Worm (Caenorhabditis elegans) whole organism, L4 larva: ENCODE measurements around the gene hda-10.
A peak's percentile ranks its signal among the peaks of the same experiment; 100 is the strongest.

Source experiments
- D1046.2 ChIP-seq: fragments of 200-800 bp; sonication (Bioruptor generic); IDR thresholded peaks from 2 replicates; pipeline ENCODE4 v1.3.6; 2022; ENCODE audit warnings: missing genetic modification characterization, missing compliant biosample characterization
- F37D6.2 ChIP-seq: sonication (generic microtip); optimal IDR thresholded peaks from 2 replicates; lab custom pipeline; 2016; ENCODE audit warnings: mild to moderate bottlenecking, missing genetic modification characterization, missing compliant biosample characterization
- ZK546.5 ChIP-seq, 2 experiments: sonication (generic microtip); optimal IDR thresholded peaks; 2 replicates each; lab custom pipeline; 2017; ENCODE audit warnings: missing biosample characterization in 2 of 2, missing genetic modification characterization in 2 of 2
- aha-1 ChIP-seq: fragments of 150-350 bp; peaks from one replicate; lab custom pipeline; 2014; ENCODE audit warnings: missing biosample characterization, missing genetic modification characterization
- ceh-28 ChIP-seq: fragments of 150-350 bp; optimal IDR thresholded peaks from 2 replicates; lab custom pipeline; 2014; ENCODE audit warnings: missing biosample characterization, missing genetic modification reagents, missing genetic modification characterization
- ces-1 ChIP-seq: fragments of 150-350 bp; sonication (generic microtip); optimal IDR thresholded peaks from 4 replicates; lab custom pipeline; 2014; ENCODE audit warnings: missing biosample characterization, missing genetic modification reagents, missing genetic modification characterization
- cey-2 ChIP-seq: sonication (generic microtip); optimal IDR thresholded peaks from 3 replicates; lab custom pipeline; 2017; ENCODE audit warnings: missing genetic modification characterization, mild to moderate bottlenecking, missing compliant biosample characterization, antibody characterized with exemption, borderline replicate concordance; ENCODE audit not compliant: insufficient read depth
- daf-8 ChIP-seq: fragments of 200-800 bp; sonication (Bioruptor generic); IDR thresholded peaks from 2 replicates; pipeline ENCODE4 v1.3.6; 2022; ENCODE audit warnings: missing genetic modification characterization, missing compliant biosample characterization
- egl-43 ChIP-seq: fragments of 200-800 bp; sonication (Bioruptor generic); IDR thresholded peaks from 2 replicates; pipeline ENCODE4 v1.3.6; 2022; ENCODE audit warnings: missing genetic modification reagents, missing genetic modification characterization, missing compliant biosample characterization
- fkh-10 ChIP-seq: fragments of 150-350 bp; optimal IDR thresholded peaks from 2 replicates; lab custom pipeline; 2014; ENCODE audit warnings: missing biosample characterization, missing genetic modification reagents, missing genetic modification characterization
- hlh-11 ChIP-seq: fragments of 200-800 bp; sonication (Bioruptor generic); optimal IDR thresholded peaks from 2 replicates; lab custom pipeline; 2018; ENCODE audit warnings: mild to moderate bottlenecking, missing genetic modification characterization, missing compliant biosample characterization
- hlh-30 ChIP-seq: sonication (generic microtip); optimal IDR thresholded peaks from 2 replicates; lab custom pipeline; 2017; ENCODE audit warnings: antibody characterized with exemption, mild to moderate bottlenecking, missing genetic modification characterization, missing compliant biosample characterization; ENCODE audit not compliant: insufficient read depth
- jun-1 ChIP-seq: fragments of 150-350 bp; optimal IDR thresholded peaks from 2 replicates; lab custom pipeline; 2014; ENCODE audit warnings: missing biosample characterization, missing genetic modification reagents, missing genetic modification characterization
- lin-29 ChIP-seq: fragments of 200-800 bp; sonication (Bioruptor generic); IDR thresholded peaks from 2 replicates; pipeline ENCODE4 v1.3.6; 2022; ENCODE audit warnings: missing genetic modification reagents, missing genetic modification characterization, missing compliant biosample characterization
- lsy-2 ChIP-seq, 2 experiments: fragments of 150-350 bp in 1 of 2; sonication (generic microtip) in 1 of 2; optimal IDR thresholded peaks; 2 replicates each; lab custom pipeline; 2014 to 2017; ENCODE audit warnings: missing biosample characterization in 2 of 2, missing genetic modification characterization in 2 of 2
- madf-5 ChIP-seq, 2 experiments: fragments of 200-800 bp; sonication (Bioruptor generic); IDR thresholded peaks; 2 replicates each; pipeline ENCODE4 v1.3.6; 2022; ENCODE audit warnings: missing compliant biosample characterization in 2 of 2, missing genetic modification characterization in 2 of 2
- mdl-1 ChIP-seq, 2 experiments: fragments of 150-350 bp in 1 of 2; sonication (generic microtip) in 1 of 2; optimal IDR thresholded peaks; 2 replicates each; lab custom pipeline; 2014 to 2017; ENCODE audit warnings: missing biosample characterization in 2 of 2, missing genetic modification characterization in 2 of 2
- mdt-29 ChIP-seq: fragments of 200-800 bp; sonication (Bioruptor generic); IDR thresholded peaks from 2 replicates; pipeline ENCODE4 v1.3.6; 2022; ENCODE audit warnings: missing genetic modification reagents, missing genetic modification characterization, missing compliant biosample characterization
- mep-1 ChIP-seq: fragments of 150-350 bp; sonication (generic microtip); optimal IDR thresholded peaks from 3 replicates; lab custom pipeline; 2014; ENCODE audit warnings: missing biosample characterization, missing genetic modification characterization
- mxl-2 ChIP-seq: fragments of 200-800 bp; sonication (Bioruptor generic); conservative IDR thresholded peaks from 2 replicates; pipeline ENCODE4 v1.3.6; 2022; ENCODE audit warnings: missing genetic modification reagents, missing genetic modification characterization, missing compliant biosample characterization
- nhr-11 ChIP-seq: fragments of 150-350 bp; optimal IDR thresholded peaks from 2 replicates; lab custom pipeline; 2014; ENCODE audit warnings: missing biosample characterization, missing genetic modification characterization
- nhr-25 ChIP-seq: sonication (generic microtip); optimal IDR thresholded peaks from 2 replicates; lab custom pipeline; 2017; ENCODE audit warnings: missing genetic modification characterization, mild to moderate bottlenecking, missing compliant biosample characterization, antibody characterized with exemption, moderate library complexity, borderline replicate concordance; ENCODE audit not compliant: insufficient read depth
- nhr-41 ChIP-seq: fragments of 200-800 bp; sonication (Bioruptor generic); IDR thresholded peaks from 2 replicates; pipeline ENCODE4 v1.3.6; 2022; ENCODE audit warnings: missing genetic modification reagents, missing genetic modification characterization, missing compliant biosample characterization
- nhr-48 ChIP-seq: sonication (generic microtip); optimal IDR thresholded peaks from 2 replicates; lab custom pipeline; 2016; ENCODE audit warnings: mild to moderate bottlenecking, missing genetic modification characterization, missing compliant biosample characterization
- nhr-77 ChIP-seq: fragments of 150-350 bp; optimal IDR thresholded peaks from 2 replicates; lab custom pipeline; 2014; ENCODE audit warnings: missing biosample characterization, missing genetic modification characterization
- php-3 ChIP-seq: fragments of 200-800 bp; sonication (Bioruptor generic); IDR thresholded peaks from 2 replicates; pipeline ENCODE4 v1.3.6; 2022; ENCODE audit warnings: missing genetic modification reagents, missing genetic modification characterization, missing compliant biosample characterization
- rbr-2 ChIP-seq: sonication (generic microtip); optimal IDR thresholded peaks from 2 replicates; lab custom pipeline; 2016; ENCODE audit warnings: missing genotype, missing genetic modification characterization, missing compliant biosample characterization
- set-16 ChIP-seq: fragments of 200-800 bp; sonication (Bioruptor generic); IDR thresholded peaks from 2 replicates; pipeline ENCODE4 v1.3.6; 2022; ENCODE audit warnings: missing genetic modification reagents, missing genetic modification characterization, missing compliant biosample characterization
- skn-1 ChIP-seq: fragments of 150-350 bp; optimal IDR thresholded peaks from 2 replicates; lab custom pipeline; 2014; ENCODE audit warnings: missing biosample characterization, missing genetic modification characterization
- snpc-1.2 ChIP-seq: fragments of 200-800 bp; sonication (Bioruptor generic); IDR thresholded peaks from 2 replicates; pipeline ENCODE4 v1.3.6; 2022; ENCODE audit warnings: missing genetic modification reagents, missing genetic modification characterization, missing compliant biosample characterization
- snpc-4 ChIP-seq: fragments of 150-350 bp; optimal IDR thresholded peaks from 2 replicates; lab custom pipeline; 2014; ENCODE audit warnings: missing biosample characterization, missing genetic modification characterization
- unc-130 ChIP-seq: sonication (generic microtip); optimal IDR thresholded peaks from 2 replicates; lab custom pipeline; 2016; ENCODE audit warnings: missing genetic modification reagents, missing genetic modification characterization, missing compliant biosample characterization
- zfp-2 ChIP-seq: sonication (generic microtip); optimal IDR thresholded peaks from 2 replicates; lab custom pipeline; 2016; ENCODE audit warnings: mild to moderate bottlenecking, missing genetic modification characterization, missing compliant biosample characterization

The hda-10 gene

DNA sequence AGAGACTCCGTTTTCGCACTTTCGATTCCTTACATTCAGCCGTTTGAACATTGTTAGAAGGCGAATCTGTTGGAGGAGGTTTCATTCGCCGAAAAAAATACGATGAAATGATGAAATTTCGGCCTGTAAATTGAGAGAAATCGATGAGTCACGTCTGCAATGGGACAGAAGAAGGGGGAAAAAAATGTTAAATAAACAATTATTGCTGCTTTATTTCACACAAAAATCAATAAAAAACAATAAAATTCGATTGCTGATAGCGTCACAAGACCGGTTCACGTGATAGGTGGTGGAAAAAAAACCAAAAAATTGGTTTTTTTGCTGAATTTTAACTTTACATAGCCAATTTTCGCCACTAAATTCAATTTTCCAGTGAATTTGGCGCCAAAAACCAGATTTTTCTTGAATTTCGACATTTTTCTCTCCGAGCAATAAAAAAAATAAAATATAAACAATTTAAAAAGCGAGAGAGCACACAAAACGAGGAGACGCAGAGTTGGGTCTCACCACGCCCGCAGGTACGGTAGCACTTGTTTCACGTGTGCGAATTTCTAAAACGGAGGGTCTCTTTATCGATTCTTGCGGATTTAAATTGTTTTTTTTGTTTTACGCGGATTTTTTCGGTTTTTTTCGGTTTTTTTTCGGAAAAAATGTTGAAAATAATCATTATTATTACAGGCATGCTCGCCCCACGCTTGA, 10.2 kb upstream of the hda-10 start, which contains the start of the genes cup-14 and ndub-8 (continued):
- TF ChIP-seq D1046.2 (GFP tag; lab: Robert Waterston, UW) = peak; percentile 99
- TF ChIP-seq daf-8 (GFP tag; lab: Robert Waterston, UW) = no peak
- TF ChIP-seq mep-1 (tag; lab: Kevin White, UChicago) = peak; percentile 87
- peak; percentile 69 for TF ChIP-seq ces-1
- TF ChIP-seq nhr-48 (tag; lab: Kevin White, UChicago) = peak; percentile 45
- no peak for TF ChIP-seq ZK546.5 (tag; optimal IDR thresholded peaks at IDR 0.05; lab: Kevin White, UChicago)
- no peak for TF ChIP-seq cey-2 (tag; lab: Kevin White, UChicago)
- TF ChIP-seq skn-1 (tag; lab: Kevin White, UChicago) = no peak
- peak; percentile 98 to 100 for TF ChIP-seq lsy-2 (tag; optimal IDR thresholded peaks at IDR 0.05; lab: Kevin White, UChicago)
- peak; percentile 98 for TF ChIP-seq hlh-30 (tag; lab: Kevin White, UChicago)
- 0 out of 2 replicates have a peak, but pooled peaks have one; percentile 46 for TF ChIP-seq lin-29
- TF ChIP-seq hlh-11 (tag; lab: Kevin White, UChicago) = peak; percentile 75
- peak; percentile 82 for TF ChIP-seq nhr-77
- TF ChIP-seq mxl-2 = no peak
- TF ChIP-seq ceh-28 (tag; lab: Kevin White, UChicago) = no peak
- peak; percentile 71 for TF ChIP-seq rbr-2
- peak; percentile 87 for TF ChIP-seq fkh-10 (GFP tag; lab: Kevin White, UChicago)
- TF ChIP-seq nhr-11 (tag; lab: Kevin White, UChicago) = peak; percentile 42
- peak; percentile 36 for TF ChIP-seq zfp-2 (tag; lab: Kevin White, UChicago)

DNA sequence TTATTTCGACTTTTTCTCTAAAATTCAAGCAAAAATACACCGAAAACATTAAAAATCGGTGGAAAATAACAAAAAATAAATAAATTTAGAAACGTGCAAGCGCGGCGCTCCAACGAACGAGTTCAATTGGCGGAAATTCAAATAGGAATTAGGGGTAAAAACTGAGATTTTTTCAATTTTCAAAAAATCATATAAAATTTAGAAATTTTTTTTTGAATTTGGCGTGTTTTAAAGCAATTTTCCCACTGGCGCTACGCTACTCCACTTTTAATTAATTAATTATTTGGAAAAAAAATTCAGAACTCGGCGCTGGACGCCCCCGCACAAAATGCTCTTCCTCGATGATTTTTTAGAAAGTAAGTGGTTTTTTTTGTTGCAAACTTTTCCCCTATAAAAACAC, 6.8 kb upstream of the hda-10 start, which contains the start of gene ing-3:
Gene ing-3 (plus strand): TSS at position 301 of the 400 bp plus-strand sequence.
- TF ChIP-seq mep-1 (tag; lab: Kevin White, UChicago) = no peak
- no peak for TF ChIP-seq nhr-11 (tag; lab: Kevin White, UChicago)
- no peak for TF ChIP-seq snpc-4 (tag; lab: Kevin White, UChicago)
- TF ChIP-seq snpc-1.2 (GFP tag; lab: Robert Waterston, UW) = no peak
- TF ChIP-seq ces-1 = no peak
- no peak for TF ChIP-seq mdt-29 (GFP tag; lab: Robert Waterston, UW)
- TF ChIP-seq nhr-25 = no peak
- no peak for TF ChIP-seq jun-1 (tag; lab: Kevin White, UChicago)
- no peak for TF ChIP-seq ZK546.5 (tag; optimal IDR thresholded peaks at IDR 0.05; lab: Kevin White, UChicago)
- no peak for TF ChIP-seq mdl-1 (tag; optimal IDR thresholded peaks at IDR 0.05; lab: Kevin White, UChicago)
- TF ChIP-seq nhr-41 (GFP tag; lab: Robert Waterston, UW) = no peak
- TF ChIP-seq madf-5 (GFP tag; IDR thresholded peaks at IDR 0.05; lab: Robert Waterston, UW) = no peak
- no peak for TF ChIP-seq nhr-77
- no peak for TF ChIP-seq F37D6.2

DNA sequence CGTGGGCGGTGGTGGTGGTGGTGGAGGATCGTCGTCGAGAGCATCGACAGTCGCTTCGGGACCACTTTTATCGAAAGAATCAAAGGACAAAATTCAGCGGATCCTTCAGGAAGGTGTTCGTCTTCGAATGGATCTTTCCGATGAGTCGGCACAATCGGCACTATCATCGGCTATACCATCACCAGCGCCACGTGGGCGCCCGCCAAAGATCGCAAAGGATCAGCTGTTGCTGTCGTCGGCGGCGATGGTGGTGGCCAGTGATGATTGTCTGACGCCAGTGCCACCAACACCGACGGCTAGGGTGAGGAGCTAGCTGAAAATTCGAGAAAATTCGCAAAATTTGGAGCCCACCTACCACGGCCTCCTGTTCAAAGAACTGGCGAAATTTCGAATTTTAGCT, 4.5 kb upstream of the hda-10 start:
- peak; percentile 64 for TF ChIP-seq set-16
- TF ChIP-seq mep-1 (tag; lab: Kevin White, UChicago) = no peak
- 0 out of 2 replicates have a peak, but pooled peaks have one; percentile 61 for TF ChIP-seq egl-43
- TF ChIP-seq aha-1 (tag; lab: Kevin White, UChicago) = peak; percentile 88
- no peak for TF ChIP-seq unc-130 (GFP tag; lab: Kevin White, UChicago)
- TF ChIP-seq, all 104 proteins: peak for 3

DNA sequence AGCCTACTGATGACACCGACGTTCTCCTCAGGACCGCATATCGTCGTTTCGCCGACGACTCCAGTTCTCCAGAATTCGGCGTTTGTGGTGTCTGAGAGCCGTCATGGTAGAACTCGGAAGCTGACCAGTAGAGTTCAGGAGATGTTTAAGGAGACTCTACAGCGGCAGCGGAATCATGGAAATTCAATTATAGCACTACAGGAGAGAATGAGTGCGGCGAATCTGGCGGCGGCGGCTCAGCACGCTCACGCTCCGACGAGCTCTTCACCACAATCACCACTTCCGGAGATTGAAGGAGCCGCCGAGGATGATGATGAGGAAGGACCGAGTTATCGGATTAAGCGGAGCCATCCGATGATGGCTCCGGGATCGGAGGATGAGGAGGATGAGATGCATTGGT, 2.9 kb upstream of the hda-10 start:
- TF ChIP-seq set-16 = peak; percentile 79
- no peak for TF ChIP-seq php-3 (GFP tag; lab: Robert Waterston, UW)
